Fruit fly (Drosophila melanogaster) whole organism, wandering third instar larva: Measurements from ENCODE around the gene CG18130.

Experiments
- Abd-B ChIP-seq: fragments of >200 bp; optimal IDR thresholded peaks from 2 replicates; lab custom pipeline; 2017; ENCODE audit warnings: missing biosample characterization, missing genetic modification characterization
- CrebA ChIP-seq: fragments of 200-800 bp; sonication (Bioruptor generic); optimal IDR thresholded peaks from 2 replicates; lab custom pipeline; 2016; ENCODE audit warnings: missing biosample characterization, mild to moderate bottlenecking, missing genetic modification characterization, borderline replicate concordance
- Dfd ChIP-seq: fragments of >200 bp; optimal IDR thresholded peaks from 2 replicates; lab custom pipeline; 2017; ENCODE audit warnings: missing biosample characterization, missing genetic modification characterization
- Hr78 ChIP-seq: fragments of >200 bp; optimal IDR thresholded peaks from 2 replicates; lab custom pipeline; 2017; ENCODE audit warnings: missing biosample characterization, missing genetic modification characterization
- Hr83 ChIP-seq: fragments of 200-300 bp; sonication (Bioruptor generic); optimal IDR thresholded peaks from 2 replicates; lab custom pipeline; 2016; ENCODE audit warnings: missing biosample characterization, mild to moderate bottlenecking, missing genetic modification characterization, moderate library complexity; ENCODE audit not compliant: poor library complexity, severe bottlenecking
- pan ChIP-seq: fragments of >200 bp; optimal IDR thresholded peaks from 2 replicates; lab custom pipeline; 2017

dm6 chrX:12013098-12013493 lies 20.5 kb upstream of the CG18130 start:
- no peak for TF ChIP-seq Abd-B
- TF ChIP-seq pan (lab: Kevin White, UChicago), result no peak
- no peak for TF ChIP-seq Hr78 (GFP tag; lab: Kevin White, UChicago)
- no peak for TF ChIP-seq Hr83 (GFP tag; lab: Kevin White, UChicago)
- TF ChIP-seq Dfd, result no peak
- no peak for TF ChIP-seq CrebA (GFP tag; lab: Kevin White, UChicago)
